Worm (Caenorhabditis elegans): ENCODE results near the gene gst-35.

gst-35 gene

ce11 chrII:15193961-15194360 is 8.8 kb upstream of the gst-35 start:
- TF ChIP-seq ceh-13 (GFP tag; optimal IDR thresholded peaks at IDR 0.05) = no peak
- TF ChIP-seq pes-1 (GFP tag; IDR thresholded peaks at IDR 0.05) = no peak
- TF ChIP-seq B0310.2 (tag; optimal IDR thresholded peaks at IDR 0.05) = no peak
- no peak for TF ChIP-seq hnd-1 (tag; optimal IDR thresholded peaks at IDR 0.05)
- TF ChIP-seq hmbx-1 (tag; optimal IDR thresholded peaks at IDR 0.05) = no peak
- no peak for TF ChIP-seq F13C5.2 (tag; optimal IDR thresholded peaks at IDR 0.05)
- no peak for TF ChIP-seq aly-1 (tag; optimal IDR thresholded peaks at IDR 0.05)
- TF ChIP-seq sea-1 (GFP tag; conservative IDR thresholded peaks at IDR 0.05) = no peak
- TF ChIP-seq tbx-11 (GFP tag; IDR thresholded peaks at IDR 0.05) = no peak

- TF ChIP-seq hnd-1 (tag; optimal IDR thresholded peaks at IDR 0.05) (no peak), ama-1 (optimal IDR thresholded peaks at IDR 0.05) (no peak), ceh-36 (tag; optimal IDR thresholded peaks at IDR 0.05) (no peak), ets-7 (tag; optimal IDR thresholded peaks at IDR 0.05) (no peak), ceh-13 (GFP tag; optimal IDR thresholded peaks at IDR 0.05) (no peak), tbx-37 (GFP tag; conservative IDR thresholded peaks at IDR 0.05) (no peak), B0310.2 (tag; optimal IDR thresholded peaks at IDR 0.05) (no peak), aly-1 (tag; optimal IDR thresholded peaks at IDR 0.05) (no peak), sea-1 (GFP tag; conservative IDR thresholded peaks at IDR 0.05) (no peak)
Measured at ce11 chrII:15190971-15191370, 5.8 kb upstream of the gst-35 start.

- no peak for TF ChIP-seq hmg-4 (GFP tag; optimal IDR thresholded peaks at IDR 0.05)
- TF ChIP-seq ama-1 (optimal IDR thresholded peaks at IDR 0.05) = no peak
Measured at ce11 chrII:15189956-15190355, 4.8 kb upstream of the gst-35 start.

- TF ChIP-seq flt-1 (GFP tag; IDR thresholded peaks at IDR 0.05) = no peak
- no peak for TF ChIP-seq tbx-37 (GFP tag; conservative IDR thresholded peaks at IDR 0.05)
- TF ChIP-seq hmg-4 (GFP tag; optimal IDR thresholded peaks at IDR 0.05) = no peak
Measured at ce11 chrII:15183139-15183538, 2.0 kb downstream of the gst-35 start, which contains the start of gene gst-34. gst-34 (minus strand) TSS chrII:15183239.

- TF ChIP-seq tbx-11 (GFP tag; IDR thresholded peaks at IDR 0.05) = no peak
Measured at ce11 chrII:15178494-15178893, 6.7 kb downstream of the gst-35 start, which contains the start of gene gst-32. gst-32 (minus strand) TSS chrII:15178594.

- TF ChIP-seq ceh-13 (GFP tag; optimal IDR thresholded peaks at IDR 0.05) (no peak), tra-4 (tag; optimal IDR thresholded peaks at IDR 0.05) (no peak), ama-1 (optimal IDR thresholded peaks at IDR 0.05) (no peak), aly-1 (tag; optimal IDR thresholded peaks at IDR 0.05) (no peak), hnd-1 (tag; optimal IDR thresholded peaks at IDR 0.05) (no peak), tbx-37 (GFP tag; conservative IDR thresholded peaks at IDR 0.05) (no peak), tbx-11 (GFP tag; IDR thresholded peaks at IDR 0.05) (no peak), ets-7 (tag; optimal IDR thresholded peaks at IDR 0.05) (no peak), flt-1 (GFP tag; IDR thresholded peaks at IDR 0.05) (no peak), scrt-1 (GFP tag; IDR thresholded peaks at IDR 0.05) (no peak), B0310.2 (tag; optimal IDR thresholded peaks at IDR 0.05) (no peak), hmbx-1 (tag; optimal IDR thresholded peaks at IDR 0.05) (no peak), hmg-4 (GFP tag; optimal IDR thresholded peaks at IDR 0.05) (no peak), ceh-36 (tag; optimal IDR thresholded peaks at IDR 0.05) (no peak), F13C5.2 (tag; optimal IDR thresholded peaks at IDR 0.05) (no peak), pes-1 (GFP tag; IDR thresholded peaks at IDR 0.05) (no peak)
Measured at ce11 chrII:15175643-15176042, 9.5 kb downstream of the gst-35 start, which contains the start of gene Y53F4B.36. Y53F4B.36 (plus strand) TSS chrII:15175943.

ce11 chrII:15174915-15175548 is 10.2 kb downstream of the gst-35 start, which contains the start of gene gst-31:
gst-31 (minus strand) TSS chrII:15174965.
- no peak for TF ChIP-seq tra-4 (tag; optimal IDR thresholded peaks at IDR 0.05)
- no peak for TF ChIP-seq scrt-1 (GFP tag; IDR thresholded peaks at IDR 0.05)
- no peak for TF ChIP-seq sea-1 (GFP tag; conservative IDR thresholded peaks at IDR 0.05)
- TF ChIP-seq ama-1 (optimal IDR thresholded peaks at IDR 0.05) = no peak
- TF ChIP-seq pes-1 (GFP tag; IDR thresholded peaks at IDR 0.05) = no peak
- no peak for TF ChIP-seq F13C5.2 (tag; optimal IDR thresholded peaks at IDR 0.05)
- no peak for TF ChIP-seq ceh-13 (GFP tag; optimal IDR thresholded peaks at IDR 0.05)
- TF ChIP-seq ceh-36 (tag; optimal IDR thresholded peaks at IDR 0.05) = no peak

ce11 chrII:15173174-15173573 is 12.0 kb downstream of the gst-35 start:
- TF ChIP-seq hmg-4 (GFP tag; optimal IDR thresholded peaks at IDR 0.05) (no peak), aly-1 (tag; optimal IDR thresholded peaks at IDR 0.05) (no peak), tbx-37 (GFP tag; conservative IDR thresholded peaks at IDR 0.05) (no peak), scrt-1 (GFP tag; IDR thresholded peaks at IDR 0.05) (no peak), ama-1 (optimal IDR thresholded peaks at IDR 0.05) (no peak), F13C5.2 (tag; optimal IDR thresholded peaks at IDR 0.05) (no peak), sea-1 (GFP tag; conservative IDR thresholded peaks at IDR 0.05) (no peak), tra-4 (tag; optimal IDR thresholded peaks at IDR 0.05) (no peak), pes-1 (GFP tag; IDR thresholded peaks at IDR 0.05) (no peak), ets-7 (tag; optimal IDR thresholded peaks at IDR 0.05) (no peak), B0310.2 (tag; optimal IDR thresholded peaks at IDR 0.05) (no peak), ceh-36 (tag; optimal IDR thresholded peaks at IDR 0.05) (no peak), flt-1 (GFP tag; IDR thresholded peaks at IDR 0.05) (no peak), ceh-13 (GFP tag; optimal IDR thresholded peaks at IDR 0.05) (no peak), tbx-11 (GFP tag; IDR thresholded peaks at IDR 0.05) (no peak), hnd-1 (tag; optimal IDR thresholded peaks at IDR 0.05) (no peak), hmbx-1 (tag; optimal IDR thresholded peaks at IDR 0.05) (no peak)

All from whole organism, early embryonic.